Worm (Caenorhabditis elegans): ENCODE results near the gene T05C12.11.

T05C12.11 gene

ce11 chrII:8169283-8169682 is 991 bp downstream of the T05C12.11 start, which contains the start of gene T05C12.15:
T05C12.15 (plus strand) TSS chrII:8169583.
- TF ChIP-seq dmd-8 (GFP tag; IDR thresholded peaks at IDR 0.05), result no peak
- no peak for TF ChIP-seq F37D6.2 (tag; optimal IDR thresholded peaks at IDR 0.05)
- TF ChIP-seq set-16 (GFP tag; IDR thresholded peaks at IDR 0.05), result no peak
- TF ChIP-seq nhr-102 (tag; optimal IDR thresholded peaks at IDR 0.05), result no peak
- no peak for TF ChIP-seq aha-1 (tag)
- TF ChIP-seq snpc-1.2 (GFP tag; IDR thresholded peaks at IDR 0.05), result no peak
- no peak for TF ChIP-seq F10B5.3 (tag; optimal IDR thresholded peaks at IDR 0.05)
- no peak for TF ChIP-seq hlh-11 (tag; optimal IDR thresholded peaks at IDR 0.05)
- no peak for TF ChIP-seq daf-8 (GFP tag; IDR thresholded peaks at IDR 0.05)
- TF ChIP-seq zip-2 (tag; optimal IDR thresholded peaks at IDR 0.05), result no peak
- no peak for TF ChIP-seq Y5F2A.4 (GFP tag; optimal IDR thresholded peaks at IDR 0.05)
- TF ChIP-seq nhr-237 (tag; optimal IDR thresholded peaks at IDR 0.05), result no peak

ce11 chrII:8162120-8162648 is 8.1 kb downstream of the T05C12.11 start, which contains the start of the genes emb-27 and rrf-3:
emb-27 (minus strand) TSS chrII:8162170.
rrf-3 (plus strand) TSS chrII:8162465.
- TF ChIP-seq T20F7.1 (GFP tag; optimal IDR thresholded peaks at IDR 0.05) (peak; percentile 92), lsy-2 (tag; optimal IDR thresholded peaks at IDR 0.05) (peak in 1 of 2 experiments; percentile 84), dpl-1 (GFP tag; optimal IDR thresholded peaks at IDR 0.05) (peak; percentile 73), unc-62 (GFP tag; optimal IDR thresholded peaks at IDR 0.05 in 1 of 2) (no peak), unc-62 (tag; optimal IDR thresholded peaks at IDR 0.05) (no peak), dmd-8 (GFP tag; IDR thresholded peaks at IDR 0.05) (no peak), nhr-48 (tag; optimal IDR thresholded peaks at IDR 0.05) (no peak), mes-2 (tag; optimal IDR thresholded peaks at IDR 0.05; ENCODE audit: poor library complexity, severe bottlenecking) (peak; percentile 59), spr-3 (GFP tag; optimal IDR thresholded peaks at IDR 0.05) (no peak), ceh-44 (GFP tag; IDR thresholded peaks at IDR 0.05) (no peak), nhr-76 (tag; optimal IDR thresholded peaks at IDR 0.05) (no peak), Y48G9A.11 (GFP tag; IDR thresholded peaks at IDR 0.05) (peak; percentile 84), nhr-10 (tag; optimal IDR thresholded peaks at IDR 0.05) (no peak), nhr-237 (tag; optimal IDR thresholded peaks at IDR 0.05) (no peak), spr-1 (tag; optimal IDR thresholded peaks at IDR 0.05) (no peak), lin-38 (GFP tag; IDR thresholded peaks at IDR 0.05) (peak; percentile 88), nhr-6 (tag; optimal IDR thresholded peaks at IDR 0.05) (peak; percentile 0)

- TF ChIP-seq fkh-10 (GFP tag; optimal IDR thresholded peaks at IDR 0.05) (no peak), ceh-28 (tag; optimal IDR thresholded peaks at IDR 0.05) (no peak), unc-62 (GFP tag; optimal IDR thresholded peaks at IDR 0.05 in 1 of 2) (peak in 1 of 2 experiments; percentile 90), unc-62 (tag; optimal IDR thresholded peaks at IDR 0.05) (no peak), dpl-1 (GFP tag; optimal IDR thresholded peaks at IDR 0.05) (no peak), pha-4 (GFP tag; IDR thresholded peaks at IDR 0.05) (no peak), pha-4 (tag; optimal IDR thresholded peaks at IDR 0.05) (no peak), cey-2 (tag; optimal IDR thresholded peaks at IDR 0.05; ENCODE audit: borderline replicate concordance, insufficient read depth) (no peak), ztf-11 (tag; optimal IDR thresholded peaks at IDR 0.05) (no peak), Y5F2A.4 (GFP tag; optimal IDR thresholded peaks at IDR 0.05) (no peak), lin-38 (GFP tag; IDR thresholded peaks at IDR 0.05) (no peak), tag-97 (GFP tag; IDR thresholded peaks at IDR 0.05) (no peak), aha-1 (tag) (peak; percentile 9)
These were observed 9.4 kb downstream of the T05C12.11 start for ce11 chrII:8160916-8161315.

ce11 chrII:8157991-8158390 is 12.3 kb downstream of the T05C12.11 start, which contains the start of gene pch-2:
pch-2 (plus strand) TSS chrII:8158349.
- no peak for TF ChIP-seq nhr-237 (tag; optimal IDR thresholded peaks at IDR 0.05)
- peak; percentile 46 for TF ChIP-seq nhr-6 (tag; optimal IDR thresholded peaks at IDR 0.05)
- peak; percentile 89 for TF ChIP-seq dpl-1 (GFP tag; optimal IDR thresholded peaks at IDR 0.05)
- TF ChIP-seq unc-130 (GFP tag; optimal IDR thresholded peaks at IDR 0.05), result peak; percentile 1
- no peak for TF ChIP-seq ceh-32 (tag; optimal IDR thresholded peaks at IDR 0.05; ENCODE audit: poor library complexity)
- TF ChIP-seq lsy-2 (tag; optimal IDR thresholded peaks at IDR 0.05), result peak in 1 of 2 experiments; percentile 91
- peak; percentile 20 for TF ChIP-seq nhr-28 (tag; optimal IDR thresholded peaks at IDR 0.05)
- TF ChIP-seq dve-1 (tag; optimal IDR thresholded peaks at IDR 0.05; ENCODE audit: insufficient read depth), result peak; percentile 71
- peak; percentile 37 for TF ChIP-seq hlh-11 (tag; optimal IDR thresholded peaks at IDR 0.05)
- TF ChIP-seq sdz-12 (GFP tag; optimal IDR thresholded peaks at IDR 0.05), result no peak
- TF ChIP-seq lin-39 (tag; optimal IDR thresholded peaks at IDR 0.05), result no peak
- TF ChIP-seq nhr-11 (tag; optimal IDR thresholded peaks at IDR 0.05), result no peak
- peak; percentile 60 for TF ChIP-seq duxl-1 (tag; optimal IDR thresholded peaks at IDR 0.05; ENCODE audit: poor library complexity)
- TF ChIP-seq mes-2 (tag; optimal IDR thresholded peaks at IDR 0.05; ENCODE audit: poor library complexity, severe bottlenecking), result peak; percentile 66
- TF ChIP-seq ceh-62 (tag; optimal IDR thresholded peaks at IDR 0.05), result no peak
- TF ChIP-seq T20F7.1 (GFP tag; optimal IDR thresholded peaks at IDR 0.05), result peak; percentile 72

Data from whole organism, L4 larva.